Worm (Caenorhabditis elegans): Measurements from ENCODE around the gene sra-38.
A peak's percentile ranks its signal among the peaks of the same experiment; 100 is the strongest.

Gene sra-38

ce11 chrX:13926029-13926428 is 26.1 kb upstream of the sra-38 start, which contains the start of gene meg-2:
Gene meg-2, minus strand, starts transcription at chrX:13926129.
- TF ChIP-seq elt-2 (tag; optimal IDR thresholded peaks at IDR 0.05) (no peak), K02D7.2 (tag; optimal IDR thresholded peaks at IDR 0.05) (no peak), npax-4 (tag; optimal IDR thresholded peaks at IDR 0.05) (no peak), ceh-24 (tag; optimal IDR thresholded peaks at IDR 0.05) (no peak)

ce11 chrX:13920374-13920986 is 20.5 kb upstream of the sra-38 start:
- TF ChIP-seq ceh-6 (GFP tag; optimal IDR thresholded peaks at IDR 0.05) (no peak), tbx-2 (tag; optimal IDR thresholded peaks at IDR 0.05) (peak; percentile 28), ahr-1 (tag; optimal IDR thresholded peaks at IDR 0.05) (no peak), ceh-18 (tag; optimal IDR thresholded peaks at IDR 0.05) (peak; percentile 10), F13H6.1 (tag; optimal IDR thresholded peaks at IDR 0.05) (peak; percentile 11), gmeb-2 (tag; optimal IDR thresholded peaks at IDR 0.05) (no peak), mec-3 (tag; optimal IDR thresholded peaks at IDR 0.05; ENCODE audit: borderline replicate concordance) (no peak), dmd-4 (tag; optimal IDR thresholded peaks at IDR 0.05; ENCODE audit: borderline replicate concordance) (no peak), odd-2 (tag; optimal IDR thresholded peaks at IDR 0.05) (no peak)

ce11 chrX:13918143-13918542 is 18.2 kb upstream of the sra-38 start:
- no peak for TF ChIP-seq ceh-30 (tag; optimal IDR thresholded peaks at IDR 0.05)
- TF ChIP-seq ceh-24 (tag; optimal IDR thresholded peaks at IDR 0.05): no peak
- no peak for TF ChIP-seq C38D4.7 (GFP tag; optimal IDR thresholded peaks at IDR 0.05)
- TF ChIP-seq lim-6 (tag; optimal IDR thresholded peaks at IDR 0.05): no peak
- TF ChIP-seq elt-2 (tag; optimal IDR thresholded peaks at IDR 0.05): no peak
- TF ChIP-seq pat-9 (tag; optimal IDR thresholded peaks at IDR 0.05): no peak
- no peak for TF ChIP-seq ref-2 (tag; optimal IDR thresholded peaks at IDR 0.05)
- TF ChIP-seq Y22D7AL.16 (tag; optimal IDR thresholded peaks at IDR 0.05): no peak
- TF ChIP-seq K02D7.2 (tag; optimal IDR thresholded peaks at IDR 0.05): no peak
- TF ChIP-seq hlh-13 (GFP tag; optimal IDR thresholded peaks at IDR 0.05): no peak
- no peak for TF ChIP-seq ttx-3 (tag; optimal IDR thresholded peaks at IDR 0.05)

- TF ChIP-seq hlh-13 (GFP tag; optimal IDR thresholded peaks at IDR 0.05) (no peak), nhr-11 (tag; optimal IDR thresholded peaks at IDR 0.05) (no peak), T23F11.4 (GFP tag; optimal IDR thresholded peaks at IDR 0.05) (no peak), unc-55 (GFP tag; optimal IDR thresholded peaks at IDR 0.05) (peak; percentile 36), sox-2 (GFP tag; IDR thresholded peaks at IDR 0.05) (no peak), hlh-8 (tag; optimal IDR thresholded peaks at IDR 0.05) (no peak), ref-2 (tag; optimal IDR thresholded peaks at IDR 0.05) (peak; percentile 21), lin-11 (tag; optimal IDR thresholded peaks at IDR 0.05) (no peak), ceh-14 (tag; optimal IDR thresholded peaks at IDR 0.05) (no peak), nfya-1 (tag; optimal IDR thresholded peaks at IDR 0.05) (peak; percentile 38), K02D7.2 (tag; optimal IDR thresholded peaks at IDR 0.05) (no peak), unc-86 (tag; optimal IDR thresholded peaks at IDR 0.05) (no peak), ceh-6 (GFP tag; optimal IDR thresholded peaks at IDR 0.05) (no peak), elt-2 (tag; optimal IDR thresholded peaks at IDR 0.05) (no peak), ets-4 (tag; optimal IDR thresholded peaks at IDR 0.05) (no peak), odd-2 (tag; optimal IDR thresholded peaks at IDR 0.05) (no peak), ceh-9 (tag; optimal IDR thresholded peaks at IDR 0.05) (no peak), pros-1 (tag; optimal IDR thresholded peaks at IDR 0.05) (no peak), ceh-31 (tag; optimal IDR thresholded peaks at IDR 0.05) (peak; percentile 33), C38D4.7 (GFP tag; optimal IDR thresholded peaks at IDR 0.05) (no peak), dve-1 (tag; optimal IDR thresholded peaks at IDR 0.05) (no peak), unc-42 (tag; optimal IDR thresholded peaks at IDR 0.05) (no peak), madf-2 (tag; optimal IDR thresholded peaks at IDR 0.05) (no peak), ceh-34 (tag; optimal IDR thresholded peaks at IDR 0.05) (peak; percentile 4), syd-9 (tag; optimal IDR thresholded peaks at IDR 0.05) (no peak), tbx-2 (tag; optimal IDR thresholded peaks at IDR 0.05) (peak; percentile 21), sox-4 (tag; optimal IDR thresholded peaks at IDR 0.05) (no peak), eyg-1 (tag; optimal IDR thresholded peaks at IDR 0.05) (no peak), ceh-48 (tag; optimal IDR thresholded peaks at IDR 0.05) (peak; percentile 55), ceh-45 (GFP tag; IDR thresholded peaks at IDR 0.05) (no peak), hlh-30 (tag; optimal IDR thresholded peaks at IDR 0.05; ENCODE audit: insufficient read depth) (no peak), ztf-16 (tag; optimal IDR thresholded peaks at IDR 0.05) (no peak)
Measured at ce11 chrX:13917121-13917755, 17.3 kb upstream of the sra-38 start, which contains the start of gene ekl-5. Gene ekl-5, minus strand, starts transcription at chrX:13917171.

Data from whole organism, late embryonic.